Worm (Caenorhabditis elegans) whole organism, L3 larva: ENCODE measurements around the gene lbp-3.

Experiments
- R02D3.7 ChIP-seq: fragments of 150-350 bp; optimal IDR thresholded peaks from 2 replicates; lab custom pipeline; 2014; ENCODE audit warnings: missing biosample characterization, missing genetic modification characterization
- aly-2 ChIP-seq: fragments of 150-350 bp; optimal IDR thresholded peaks from 2 replicates; lab custom pipeline; 2014; ENCODE audit warnings: missing biosample characterization, missing genetic modification characterization
- ama-1 ChIP-seq: fragments of 150-350 bp; optimal IDR thresholded peaks from 2 replicates; lab custom pipeline; 2018
- ceh-82 ChIP-seq: fragments of 150-350 bp; optimal IDR thresholded peaks from 2 replicates; lab custom pipeline; 2014; ENCODE audit warnings: missing biosample characterization, missing genetic modification characterization
- daf-12 ChIP-seq: fragments of 150-350 bp; optimal IDR thresholded peaks from 2 replicates; lab custom pipeline; 2014; ENCODE audit warnings: missing biosample characterization, missing genetic modification reagents, missing genetic modification characterization
- mdl-1 ChIP-seq: fragments of 150-350 bp; optimal IDR thresholded peaks from 2 replicates; lab custom pipeline; 2014; ENCODE audit warnings: missing biosample characterization, missing genetic modification characterization
- nhr-25 ChIP-seq: sonication (generic microtip); optimal IDR thresholded peaks from 2 replicates; lab custom pipeline; 2017; ENCODE audit warnings: missing biosample characterization, missing genetic modification characterization
- pha-4 ChIP-seq: fragments of 150-350 bp; optimal IDR thresholded peaks from 2 replicates; lab custom pipeline; 2014; ENCODE audit warnings: missing biosample characterization, missing genetic modification reagents, missing genetic modification characterization
- unc-39 ChIP-seq: sonication (generic microtip); optimal IDR thresholded peaks from 4 replicates; lab custom pipeline; 2017; ENCODE audit warnings: missing biosample characterization, missing genetic modification characterization
- unc-62 ChIP-seq: fragments of 150-350 bp; sonication (generic microtip); optimal IDR thresholded peaks from 4 replicates; lab custom pipeline; 2014; ENCODE audit warnings: missing biosample characterization, missing genetic modification reagents, missing genetic modification characterization
- zag-1 ChIP-seq: fragments of 150-350 bp; optimal IDR thresholded peaks from 2 replicates; lab custom pipeline; 2014; ENCODE audit warnings: missing biosample characterization, missing genetic modification characterization

- TF ChIP-seq daf-12 (tag; lab: Kevin White, UChicago) (no peak), mdl-1 (tag; lab: Kevin White, UChicago) (no peak), ceh-82 (tag; lab: Kevin White, UChicago) (no peak), nhr-25 (tag; lab: Kevin White, UChicago) (no peak), aly-2 (no peak), R02D3.7 (tag; lab: Kevin White, UChicago) (no peak), ama-1 (no peak), zag-1 (tag; lab: Kevin White, UChicago) (no peak), pha-4 (tag; lab: Kevin White, UChicago) (no peak), unc-39 (tag; lab: Kevin White, UChicago) (no peak), unc-62 (GFP tag; lab: Kevin White, UChicago) (no peak)
These were observed 32.0 kb downstream of the lbp-3 start, which contains the start of gene K09C4.4 for ce11 chrX:3289183-3289582.
